Worm (Caenorhabditis elegans): ENCODE results near the gene ttr-19.
A peak's percentile ranks its signal among the peaks of the same experiment; 100 is the strongest.

ttr-19 gene

ce11 chrV:10246443-10246885 lies 19.2 kb upstream of the ttr-19 start (continued):
- TF ChIP-seq spr-1 (tag; optimal IDR thresholded peaks at IDR 0.05) (no peak), R02D3.7 (tag; optimal IDR thresholded peaks at IDR 0.05) (no peak), ztf-11 (tag; optimal IDR thresholded peaks at IDR 0.05) (no peak), lir-3 (tag; optimal IDR thresholded peaks at IDR 0.05) (no peak), lin-13 (GFP tag; optimal IDR thresholded peaks at IDR 0.05) (no peak), lin-15B (tag; optimal IDR thresholded peaks at IDR 0.05) (no peak), daf-19 (GFP tag; conservative IDR thresholded peaks at IDR 0.05) (no peak), hmg-1.1 (GFP tag; IDR thresholded peaks at IDR 0.05) (no peak; the same call in 1 of the 2 replicates), egl-27 (tag; optimal IDR thresholded peaks at IDR 0.05) (no peak), pha-4 (GFP tag; IDR thresholded peaks at IDR 0.05) (no peak), pha-4 (tag; optimal IDR thresholded peaks at IDR 0.05) (no peak), snpc-4 (tag; optimal IDR thresholded peaks at IDR 0.05) (no peak), fos-1 (tag; optimal IDR thresholded peaks at IDR 0.05) (no peak), attf-4 (tag; optimal IDR thresholded peaks at IDR 0.05) (no peak), gei-8 (GFP tag; optimal IDR thresholded peaks at IDR 0.05) (no peak), egl-43 (GFP tag; IDR thresholded peaks at IDR 0.05) (no peak)

- TF ChIP-seq daf-16 (GFP tag; optimal IDR thresholded peaks at IDR 0.05) (no peak), daf-16 (tag; optimal IDR thresholded peaks at IDR 0.05) (peak; percentile 100), fkh-10 (GFP tag; optimal IDR thresholded peaks at IDR 0.05) (no peak), mes-2 (tag; optimal IDR thresholded peaks at IDR 0.05; ENCODE audit: poor library complexity, severe bottlenecking) (no peak), T20F7.1 (GFP tag; optimal IDR thresholded peaks at IDR 0.05) (no peak), ces-1 (GFP tag; optimal IDR thresholded peaks at IDR 0.05) (no peak), zfp-3 (GFP tag; conservative IDR thresholded peaks at IDR 0.05) (no peak), lin-38 (GFP tag; IDR thresholded peaks at IDR 0.05) (no peak), aly-2 (tag; optimal IDR thresholded peaks at IDR 0.05) (no peak), snpc-4 (tag; optimal IDR thresholded peaks at IDR 0.05) (no peak), lin-39 (tag; optimal IDR thresholded peaks at IDR 0.05) (no peak), mxl-2 (GFP tag; conservative IDR thresholded peaks at IDR 0.05) (no peak), nhr-6 (tag; optimal IDR thresholded peaks at IDR 0.05) (no peak), Y5F2A.4 (GFP tag; optimal IDR thresholded peaks at IDR 0.05) (no peak), ceh-62 (tag; optimal IDR thresholded peaks at IDR 0.05) (no peak), mep-1 (tag; optimal IDR thresholded peaks at IDR 0.05) (no peak), zip-11 (GFP tag; IDR thresholded peaks at IDR 0.05) (no peak), dmd-9 (GFP tag; IDR thresholded peaks at IDR 0.05) (no peak), hlh-11 (tag; optimal IDR thresholded peaks at IDR 0.05) (peak; percentile 45), dpl-1 (GFP tag; optimal IDR thresholded peaks at IDR 0.05) (no peak), attf-4 (tag; optimal IDR thresholded peaks at IDR 0.05) (no peak), unc-39 (tag; optimal IDR thresholded peaks at IDR 0.05) (no peak), pqm-1 (tag; optimal IDR thresholded peaks at IDR 0.05) (peak; percentile 22), lin-13 (GFP tag; optimal IDR thresholded peaks at IDR 0.05) (no peak), zfp-2 (tag; optimal IDR thresholded peaks at IDR 0.05) (no peak), ceh-32 (tag; optimal IDR thresholded peaks at IDR 0.05; ENCODE audit: poor library complexity) (no peak), dmd-8 (GFP tag; IDR thresholded peaks at IDR 0.05) (no peak), mdt-29 (GFP tag; IDR thresholded peaks at IDR 0.05) (no peak), daf-19 (GFP tag; conservative IDR thresholded peaks at IDR 0.05) (no peak), aha-1 (tag) (no peak), nhr-77 (tag; optimal IDR thresholded peaks at IDR 0.05) (peak; percentile 34), php-3 (GFP tag; IDR thresholded peaks at IDR 0.05) (no peak), mdl-1 (tag; optimal IDR thresholded peaks at IDR 0.05) (no peak), pha-4 (GFP tag; IDR thresholded peaks at IDR 0.05) (no peak), pha-4 (tag; optimal IDR thresholded peaks at IDR 0.05) (no peak), dve-1 (tag; optimal IDR thresholded peaks at IDR 0.05; ENCODE audit: insufficient read depth) (peak; percentile 53), nhr-28 (tag; optimal IDR thresholded peaks at IDR 0.05) (peak; percentile 69), Y75B8A.6 (GFP tag; IDR thresholded peaks at IDR 0.05) (no peak), nhr-102 (tag; optimal IDR thresholded peaks at IDR 0.05) (no peak), ceh-82 (tag; optimal IDR thresholded peaks at IDR 0.05) (no peak), Y105C5A.15 (GFP tag; IDR thresholded peaks at IDR 0.05) (no peak)
Observed at ce11 chrV:10245615-10246014, 18.4 kb upstream of the ttr-19 start.

All from whole organism, L4 larva.